Worm (Caenorhabditis elegans) whole organism, mixed stage, embryonic: ENCODE data around the gene B0416.4.

Experiments
- M03D4.4 ChIP-seq: sonication (generic microtip); optimal IDR thresholded peaks from 2 replicates; lab custom pipeline; 2017; ENCODE audit warnings: mild to moderate bottlenecking, missing genetic modification characterization, missing compliant biosample characterization
- bed-3 ChIP-seq: fragments of 200-800 bp; sonication (Bioruptor generic); optimal IDR thresholded peaks from 3 replicates; lab custom pipeline; 2018; ENCODE audit warnings: mild to moderate bottlenecking, missing genetic modification characterization, moderate library complexity, missing compliant biosample characterization
- blmp-1 ChIP-seq: fragments of 150-350 bp; optimal IDR thresholded peaks from 2 replicates; lab custom pipeline; 2014; ENCODE audit warnings: missing biosample characterization, missing genetic modification characterization
- ceh-39 ChIP-seq: fragments of 150-350 bp; optimal IDR thresholded peaks from 2 replicates; lab custom pipeline; 2014; ENCODE audit warnings: missing biosample characterization, missing genetic modification characterization
- ceh-83 ChIP-seq: fragments of 200-800 bp; sonication (Bioruptor generic); optimal IDR thresholded peaks from 2 replicates; lab custom pipeline; 2018; ENCODE audit warnings: mild to moderate bottlenecking, missing genetic modification characterization, missing compliant biosample characterization
- ces-1 ChIP-seq: fragments of 150-350 bp; optimal IDR thresholded peaks from 2 replicates; lab custom pipeline; 2014; ENCODE audit warnings: missing biosample characterization, missing genetic modification reagents, missing genetic modification characterization
- cnd-1 ChIP-seq: fragments of 200-800 bp; sonication (Bioruptor generic); optimal IDR thresholded peaks from 2 replicates; lab custom pipeline; 2018; ENCODE audit warnings: mild to moderate bottlenecking, missing genetic modification characterization, missing compliant biosample characterization
- drap-1 ChIP-seq: fragments of 200-800 bp; sonication (Bioruptor generic); optimal IDR thresholded peaks from 3 replicates; lab custom pipeline; 2018; ENCODE audit warnings: mild to moderate bottlenecking, missing genetic modification characterization, missing compliant biosample characterization
- elt-1 ChIP-seq: sonication (generic microtip); optimal IDR thresholded peaks from 2 replicates; lab custom pipeline; 2017; ENCODE audit warnings: missing genetic modification characterization, mild to moderate bottlenecking, missing compliant biosample characterization, antibody characterized with exemption, moderate library complexity, borderline replicate concordance; ENCODE audit not compliant: insufficient read depth
- elt-3 ChIP-seq: fragments of 150-350 bp; optimal IDR thresholded peaks from 2 replicates; lab custom pipeline; 2014; ENCODE audit warnings: missing biosample characterization, missing genetic modification characterization
- flh-1 ChIP-seq: fragments of 200-800 bp; sonication (Bioruptor generic); optimal IDR thresholded peaks from 2 replicates; lab custom pipeline; 2018; ENCODE audit warnings: mild to moderate bottlenecking, missing genetic modification characterization, moderate library complexity, missing compliant biosample characterization
- ham-2 ChIP-seq: fragments of 200-800 bp; sonication (Bioruptor generic); optimal IDR thresholded peaks from 2 replicates; lab custom pipeline; 2018; ENCODE audit warnings: mild to moderate bottlenecking, missing genetic modification characterization, missing compliant biosample characterization
- hlh-1 ChIP-seq: fragments of 150-350 bp; optimal IDR thresholded peaks from 2 replicates; lab custom pipeline; 2014; ENCODE audit warnings: missing biosample characterization, missing genetic modification reagents, missing genetic modification characterization
- lin-32 ChIP-seq: fragments of 200-800 bp; sonication (Bioruptor generic); optimal IDR thresholded peaks from 2 replicates; lab custom pipeline; 2018; ENCODE audit warnings: mild to moderate bottlenecking, missing genetic modification characterization, missing compliant biosample characterization
- lsy-2 ChIP-seq: fragments of 150-350 bp; optimal IDR thresholded peaks from 2 replicates; lab custom pipeline; 2014; ENCODE audit warnings: missing biosample characterization, missing genetic modification characterization
- mab-5 ChIP-seq: fragments of 150-350 bp; optimal IDR thresholded peaks from 2 replicates; lab custom pipeline; 2014; ENCODE audit warnings: missing biosample characterization, missing genetic modification characterization
- mep-1 ChIP-seq: fragments of 150-350 bp; optimal IDR thresholded peaks from 2 replicates; lab custom pipeline; 2017; ENCODE audit warnings: missing biosample characterization, missing genetic modification reagents, missing genetic modification characterization, inconsistent platforms
- mls-2 ChIP-seq: sonication (generic microtip); optimal IDR thresholded peaks from 2 replicates; lab custom pipeline; 2016; ENCODE audit warnings: mild to moderate bottlenecking, missing genetic modification characterization, moderate library complexity, missing compliant biosample characterization
- nhr-12 ChIP-seq: fragments of 150-350 bp; optimal IDR thresholded peaks from 2 replicates; lab custom pipeline; 2014; ENCODE audit warnings: missing biosample characterization, missing genetic modification characterization
- nhr-2 ChIP-seq: fragments of 150-350 bp; optimal IDR thresholded peaks from 2 replicates; lab custom pipeline; 2014; ENCODE audit warnings: missing biosample characterization, missing genetic modification characterization
- nhr-237 ChIP-seq: fragments of 150-350 bp; optimal IDR thresholded peaks from 2 replicates; lab custom pipeline; 2014; ENCODE audit warnings: missing biosample characterization, missing genetic modification characterization
- nhr-28 ChIP-seq: fragments of 150-350 bp; optimal IDR thresholded peaks from 2 replicates; lab custom pipeline; 2014; ENCODE audit warnings: missing biosample characterization, missing genetic modification characterization
- pha-4 ChIP-seq: fragments of 150-350 bp; optimal IDR thresholded peaks from 2 replicates; lab custom pipeline; 2018; ENCODE audit warnings: missing biosample characterization, missing genetic modification reagents, missing genetic modification characterization
- sem-2 ChIP-seq: fragments of 200-800 bp; sonication (Bioruptor generic); optimal IDR thresholded peaks from 2 replicates; lab custom pipeline; 2018; ENCODE audit warnings: mild to moderate bottlenecking, missing genetic modification characterization, missing compliant biosample characterization
- snpc-4 ChIP-seq: fragments of 150-350 bp; optimal IDR thresholded peaks from 2 replicates; lab custom pipeline; 2014; ENCODE audit warnings: missing biosample characterization, missing genetic modification characterization
- sptf-1 ChIP-seq: sonication (generic microtip); optimal IDR thresholded peaks from 2 replicates; lab custom pipeline; 2017; ENCODE audit warnings: mild to moderate bottlenecking, missing genetic modification characterization, moderate library complexity, missing compliant biosample characterization
- tbx-8 ChIP-seq: fragments of 200-800 bp; sonication (Bioruptor generic); optimal IDR thresholded peaks from 2 replicates; lab custom pipeline; 2018; ENCODE audit warnings: mild to moderate bottlenecking, missing genetic modification characterization, moderate library complexity, missing compliant biosample characterization
- unc-120 ChIP-seq: sonication (generic microtip); optimal IDR thresholded peaks from 2 replicates; lab custom pipeline; 2017; ENCODE audit warnings: missing genetic modification characterization, missing compliant biosample characterization; ENCODE audit not compliant: poor library complexity, severe bottlenecking
- unc-39 ChIP-seq: fragments of 150-350 bp; optimal IDR thresholded peaks from 2 replicates; lab custom pipeline; 2014; ENCODE audit warnings: missing biosample characterization, missing genetic modification characterization
- unc-62 ChIP-seq: fragments of 150-350 bp; optimal IDR thresholded peaks from 2 replicates; lab custom pipeline; 2014; ENCODE audit warnings: missing biosample characterization, missing genetic modification reagents, missing genetic modification characterization
- zip-8 ChIP-seq: fragments of 150-350 bp; optimal IDR thresholded peaks from 2 replicates; lab custom pipeline; 2014; ENCODE audit warnings: missing biosample characterization, missing genetic modification characterization
- ztf-11 ChIP-seq: fragments of 150-350 bp; optimal IDR thresholded peaks from 2 replicates; lab custom pipeline; 2014; ENCODE audit warnings: missing biosample characterization, missing genetic modification characterization

The B0416.4 gene

ce11 chrX:9261626-9262189 lies 17.0 kb upstream of the B0416.4 start:
- TF ChIP-seq lsy-2 (tag; lab: Kevin White, UChicago), result no peak
- no peak for TF ChIP-seq elt-3 (tag; lab: Kevin White, UChicago)
- no peak for TF ChIP-seq unc-62 (GFP tag; lab: Kevin White, UChicago)

- TF ChIP-seq bed-3 (GFP tag; lab: Kevin White, UChicago), result no peak
- TF ChIP-seq blmp-1 (tag; lab: Kevin White, UChicago), result no peak
- no peak for TF ChIP-seq unc-120 (tag; lab: Kevin White, UChicago)
- TF ChIP-seq nhr-12 (tag; lab: Kevin White, UChicago), result no peak
- TF ChIP-seq elt-3 (tag; lab: Kevin White, UChicago), result no peak
- TF ChIP-seq elt-1 (tag; lab: Kevin White, UChicago), result no peak
- TF ChIP-seq cnd-1 (tag; lab: Kevin White, UChicago), result no peak
- TF ChIP-seq ham-2 (GFP tag; lab: Kevin White, UChicago), result no peak
- no peak for TF ChIP-seq lin-32 (GFP tag; lab: Kevin White, UChicago)
- no peak for TF ChIP-seq nhr-28 (tag; lab: Kevin White, UChicago)
- TF ChIP-seq mls-2 (tag; lab: Kevin White, UChicago), result no peak
- no peak for TF ChIP-seq ztf-11 (tag; lab: Kevin White, UChicago)
- TF ChIP-seq lsy-2 (tag; lab: Kevin White, UChicago), result no peak
- no peak for TF ChIP-seq flh-1
- TF ChIP-seq nhr-2 (tag; lab: Kevin White, UChicago), result no peak
- no peak for TF ChIP-seq sptf-1 (tag; lab: Kevin White, UChicago)
- TF ChIP-seq, all 35 proteins: peak for 0
These were observed 14.5 kb upstream of the B0416.4 start, which contains the start of gene F18G5.6 for ce11 chrX:9264231-9264630. Gene F18G5.6 (minus strand): TSS chrX:9264331.

ce11 chrX:9264636-9265035 lies 14.1 kb upstream of the B0416.4 start:
- TF ChIP-seq mep-1 (tag; lab: Kevin White, UChicago), result no peak
- TF ChIP-seq unc-120 (tag; lab: Kevin White, UChicago), result peak; percentile 28
- no peak for TF ChIP-seq ztf-11 (tag; lab: Kevin White, UChicago)
- peak; percentile 72 for TF ChIP-seq hlh-1 (tag; lab: Kevin White, UChicago)
- TF ChIP-seq unc-39, result no peak

DNA sequence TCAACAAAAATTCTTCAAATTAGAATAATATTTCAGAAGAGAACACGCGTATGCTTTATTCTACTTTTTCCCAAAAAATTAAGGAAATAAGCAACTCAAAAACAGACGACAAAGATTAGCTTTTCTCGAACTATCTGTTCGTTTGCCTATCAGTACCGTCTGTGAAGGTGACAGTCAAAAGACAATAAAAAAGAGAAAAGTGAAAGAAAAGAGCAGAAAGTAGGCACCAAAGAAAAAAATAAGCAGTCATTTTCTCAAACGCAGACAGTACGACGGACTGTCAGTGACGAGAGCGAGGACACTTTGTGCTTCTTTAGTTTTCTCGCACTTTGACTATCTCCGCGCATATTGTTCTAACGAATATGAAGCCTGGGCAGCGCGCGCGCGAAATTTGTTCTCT lies 12.2 kb upstream of the B0416.4 start:
- TF ChIP-seq mab-5 (tag; lab: Kevin White, UChicago), result no peak
- TF ChIP-seq, all 35 proteins: peak for 0

DNA sequence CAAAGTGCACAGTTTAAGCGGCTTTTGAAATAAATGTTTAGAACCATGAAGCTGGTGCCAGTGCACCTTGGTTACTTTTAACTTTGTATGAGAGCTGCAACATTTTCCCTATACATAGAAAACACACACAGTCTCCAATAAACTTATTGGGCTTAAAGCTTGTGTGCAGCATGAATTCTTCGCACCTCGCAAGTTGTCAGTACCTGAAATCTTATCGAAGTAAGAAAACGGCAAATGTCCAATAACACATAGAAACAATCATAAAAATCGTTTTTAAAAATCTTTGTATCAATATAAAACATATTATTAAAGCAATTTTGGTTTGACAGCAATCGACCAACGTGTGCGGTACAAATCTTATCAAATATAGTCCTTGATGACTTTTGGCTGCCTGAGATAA lies 10.4 kb upstream of the B0416.4 start:
- TF ChIP-seq sptf-1 (tag; lab: Kevin White, UChicago) (no peak), ceh-39 (no peak), nhr-237 (tag; lab: Kevin White, UChicago) (no peak), elt-3 (tag; lab: Kevin White, UChicago) (no peak), ceh-83 (GFP tag; lab: Kevin White, UChicago) (no peak), M03D4.4 (tag; lab: Kevin White, UChicago) (no peak), elt-1 (tag; lab: Kevin White, UChicago) (no peak), sem-2 (GFP tag; lab: Kevin White, UChicago) (no peak)

- TF ChIP-seq tbx-8 (no peak), nhr-2 (tag; lab: Kevin White, UChicago) (no peak), elt-3 (tag; lab: Kevin White, UChicago) (no peak), ceh-39 (no peak), drap-1 (GFP tag; lab: Kevin White, UChicago) (no peak), pha-4 (tag; lab: Kevin White, UChicago) (no peak), sem-2 (GFP tag; lab: Kevin White, UChicago) (no peak), ces-1 (no peak), zip-8 (tag; lab: Kevin White, UChicago) (no peak), hlh-1 (tag; lab: Kevin White, UChicago) (no peak), snpc-4 (tag; lab: Kevin White, UChicago) (no peak), unc-120 (tag; lab: Kevin White, UChicago) (no peak), mls-2 (tag; lab: Kevin White, UChicago) (no peak), nhr-237 (tag; lab: Kevin White, UChicago) (no peak), nhr-12 (tag; lab: Kevin White, UChicago) (no peak), M03D4.4 (tag; lab: Kevin White, UChicago) (no peak), lin-32 (GFP tag; lab: Kevin White, UChicago) (no peak)
These were observed 8.0 kb upstream of the B0416.4 start, which contains the start of gene B0416.5 for ce11 chrX:9270753-9271152. Gene B0416.5 (minus strand): TSS chrX:9270853.
